Worm (Caenorhabditis elegans) whole organism, L2 larva: Measurements from ENCODE around the gene srsx-14.

Source experiments
- C34F6.9 ChIP-seq: fragments of 150-350 bp; optimal IDR thresholded peaks from 2 replicates; lab custom pipeline; 2014; ENCODE audit warnings: missing biosample characterization, missing genetic modification characterization
- F13H6.1 ChIP-seq: sonication (generic microtip); optimal IDR thresholded peaks from 2 replicates; lab custom pipeline; 2016; ENCODE audit warnings: missing genetic modification characterization, missing compliant biosample characterization
- R02D3.7 ChIP-seq: fragments of 150-350 bp; optimal IDR thresholded peaks from 2 replicates; lab custom pipeline; 2014; ENCODE audit warnings: missing biosample characterization, missing genetic modification characterization
- Y55F3AM.14 ChIP-seq: fragments of 200-800 bp; sonication (Bioruptor generic); optimal IDR thresholded peaks from 2 replicates; lab custom pipeline; 2018; ENCODE audit warnings: mild to moderate bottlenecking, missing genetic modification characterization, missing compliant biosample characterization
- ZK546.5 ChIP-seq: sonication (generic microtip); optimal IDR thresholded peaks from 2 replicates; lab custom pipeline; 2017; ENCODE audit warnings: missing biosample characterization, missing genetic modification characterization
- alr-1 ChIP-seq: fragments of 150-350 bp; optimal IDR thresholded peaks from 2 replicates; lab custom pipeline; 2014; ENCODE audit warnings: missing biosample characterization, missing genetic modification characterization
- aly-2 ChIP-seq: fragments of 150-350 bp; optimal IDR thresholded peaks from 2 replicates; lab custom pipeline; 2014; ENCODE audit warnings: missing biosample characterization, missing genetic modification characterization
- ama-1 ChIP-seq: fragments of 150-350 bp; optimal IDR thresholded peaks from 2 replicates; lab custom pipeline; 2018; ENCODE audit warnings: inconsistent platforms
- blmp-1 ChIP-seq: sonication (generic microtip); optimal IDR thresholded peaks from 2 replicates; lab custom pipeline; 2017; ENCODE audit warnings: missing genetic modification characterization, mild to moderate bottlenecking, missing compliant biosample characterization, antibody characterized with exemption, moderate library complexity; ENCODE audit not compliant: insufficient read depth
- ceh-16 ChIP-seq: fragments of 150-350 bp; optimal IDR thresholded peaks from 2 replicates; lab custom pipeline; 2014; ENCODE audit warnings: missing biosample characterization, missing genetic modification characterization
- ceh-82 ChIP-seq: fragments of 150-350 bp; optimal IDR thresholded peaks from 2 replicates; lab custom pipeline; 2014; ENCODE audit warnings: missing biosample characterization, missing genetic modification characterization
- crh-2 ChIP-seq: sonication (generic microtip); optimal IDR thresholded peaks from 2 replicates; lab custom pipeline; 2017; ENCODE audit warnings: missing biosample characterization, missing genetic modification characterization
- dmd-4 ChIP-seq: sonication (generic microtip); optimal IDR thresholded peaks from 2 replicates; lab custom pipeline; 2017; ENCODE audit warnings: missing biosample characterization, missing genetic modification characterization
- egl-27 ChIP-seq: sonication (generic microtip); optimal IDR thresholded peaks from 3 replicates; lab custom pipeline; 2017; ENCODE audit warnings: missing biosample characterization, missing genetic modification reagents, missing genetic modification characterization
- elt-1 ChIP-seq: fragments of 150-350 bp; optimal IDR thresholded peaks from 2 replicates; lab custom pipeline; 2014; ENCODE audit warnings: missing biosample characterization, missing genetic modification characterization
- elt-3 ChIP-seq: sonication (generic microtip); optimal IDR thresholded peaks from 2 replicates; lab custom pipeline; 2017; ENCODE audit warnings: missing biosample characterization, missing genetic modification characterization
- fos-1 ChIP-seq: fragments of 150-350 bp; optimal IDR thresholded peaks from 2 replicates; lab custom pipeline; 2014; ENCODE audit warnings: missing biosample characterization, missing genetic modification characterization
- gmeb-1 ChIP-seq: fragments of 150-350 bp; optimal IDR thresholded peaks from 2 replicates; lab custom pipeline; 2014; ENCODE audit warnings: missing biosample characterization, missing genetic modification characterization
- lin-11 ChIP-seq: fragments of 150-350 bp; sonication (generic microtip); optimal IDR thresholded peaks from 2 replicates; lab custom pipeline; 2014; ENCODE audit warnings: missing biosample characterization, missing genetic modification characterization, inconsistent platforms, mixed read lengths
- lin-13 ChIP-seq: fragments of 150-350 bp; optimal IDR thresholded peaks from 2 replicates; lab custom pipeline; 2014; ENCODE audit warnings: missing biosample characterization, missing genetic modification reagents, missing genetic modification characterization
- lin-39 ChIP-seq: fragments of 150-350 bp; optimal IDR thresholded peaks from 2 replicates; lab custom pipeline; 2014; ENCODE audit warnings: missing biosample characterization, missing genetic modification reagents, missing genetic modification characterization
- lsy-2 ChIP-seq, 2 experiments: fragments of 150-350 bp in 1 of 2; sonication (generic microtip) in 1 of 2; optimal IDR thresholded peaks; 2 replicates each; lab custom pipeline; 2014 to 2017; ENCODE audit warnings: missing biosample characterization in 2 of 2, missing genetic modification characterization in 2 of 2
- mab-5 ChIP-seq: fragments of 150-350 bp; optimal IDR thresholded peaks from 2 replicates; lab custom pipeline; 2014; ENCODE audit warnings: missing biosample characterization, missing genetic modification characterization
- mbf-1 ChIP-seq: sonication (generic microtip); optimal IDR thresholded peaks from 2 replicates; lab custom pipeline; 2017; ENCODE audit warnings: missing biosample characterization, missing genetic modification characterization
- mdl-1 ChIP-seq, 2 experiments: fragments of 150-350 bp in 1 of 2; sonication (generic microtip) in 1 of 2; optimal IDR thresholded peaks; 2 replicates each; lab custom pipeline; 2017; ENCODE audit warnings: missing biosample characterization in 2 of 2, missing genetic modification characterization in 2 of 2
- nhr-10 ChIP-seq: sonication (generic microtip); optimal IDR thresholded peaks from 2 replicates; lab custom pipeline; 2017; ENCODE audit warnings: missing biosample characterization, missing genetic modification characterization
- nhr-11 ChIP-seq: fragments of 150-350 bp; optimal IDR thresholded peaks from 2 replicates; lab custom pipeline; 2014; ENCODE audit warnings: missing biosample characterization, missing genetic modification characterization
- nhr-12 ChIP-seq: fragments of 150-350 bp; optimal IDR thresholded peaks from 2 replicates; lab custom pipeline; 2014; ENCODE audit warnings: missing biosample characterization, missing genetic modification characterization
- nhr-129 ChIP-seq: fragments of 150-350 bp; optimal IDR thresholded peaks from 2 replicates; lab custom pipeline; 2014; ENCODE audit warnings: missing biosample characterization, missing genetic modification characterization
- nhr-21 ChIP-seq: fragments of 150-350 bp; optimal IDR thresholded peaks from 2 replicates; lab custom pipeline; 2014; ENCODE audit warnings: missing biosample characterization, missing genetic modification characterization
- nhr-23 ChIP-seq: fragments of 150-350 bp; optimal IDR thresholded peaks from 2 replicates; lab custom pipeline; 2014; ENCODE audit warnings: missing biosample characterization, missing genetic modification reagents, missing genetic modification characterization
- nhr-237 ChIP-seq: fragments of 150-350 bp; optimal IDR thresholded peaks from 2 replicates; lab custom pipeline; 2014; ENCODE audit warnings: missing biosample characterization, missing genetic modification characterization
- nhr-25 ChIP-seq: fragments of 150-350 bp; sonication (generic microtip); optimal IDR thresholded peaks from 3 replicates; lab custom pipeline; 2014; ENCODE audit warnings: missing biosample characterization, missing genetic modification characterization
- nhr-6 ChIP-seq: fragments of 150-350 bp; optimal IDR thresholded peaks from 2 replicates; lab custom pipeline; 2014; ENCODE audit warnings: missing biosample characterization, missing genetic modification characterization
- nhr-77 ChIP-seq: fragments of 150-350 bp; optimal IDR thresholded peaks from 2 replicates; lab custom pipeline; 2014; ENCODE audit warnings: missing biosample characterization, missing genetic modification characterization
- peb-1 ChIP-seq: fragments of 150-350 bp; optimal IDR thresholded peaks from 2 replicates; lab custom pipeline; 2014; ENCODE audit warnings: missing biosample characterization, missing genetic modification characterization
- sem-4 ChIP-seq: fragments of 150-350 bp; optimal IDR thresholded peaks from 2 replicates; lab custom pipeline; 2014; ENCODE audit warnings: missing biosample characterization, missing genetic modification reagents, missing genetic modification characterization
- skn-1 ChIP-seq: sonication (generic microtip); optimal IDR thresholded peaks from 2 replicates; lab custom pipeline; 2017; ENCODE audit warnings: missing biosample characterization, missing genetic modification characterization
- sma-3 ChIP-seq: sonication (generic microtip); optimal IDR thresholded peaks from 2 replicates; lab custom pipeline; 2016; ENCODE audit warnings: missing genetic modification reagents, missing genetic modification characterization, missing compliant biosample characterization
- sma-9 ChIP-seq, 2 experiments: fragments of 150-350 bp in 1 of 2; sonication (generic microtip) in 1 of 2; optimal IDR thresholded peaks; 2 replicates each; lab custom pipeline; 2014 to 2016; ENCODE audit warnings: missing genetic modification characterization in 2 of 2, mild to moderate bottlenecking in 1 of 2, missing biosample characterization in 1 of 2, missing compliant biosample characterization in 1 of 2, missing genetic modification reagents in 1 of 2, moderate library complexity in 1 of 2
- snpc-4 ChIP-seq: fragments of 150-350 bp; optimal IDR thresholded peaks from 2 replicates; lab custom pipeline; 2014; ENCODE audit warnings: missing biosample characterization, missing genetic modification characterization
- unc-39 ChIP-seq: fragments of 150-350 bp; optimal IDR thresholded peaks from 2 replicates; lab custom pipeline; 2014; ENCODE audit warnings: missing biosample characterization, missing genetic modification characterization
- unc-55 ChIP-seq: fragments of 150-350 bp; sonication (generic microtip); optimal IDR thresholded peaks from 3 replicates; lab custom pipeline; 2014; ENCODE audit warnings: missing biosample characterization, missing genetic modification reagents, missing genetic modification characterization
- unc-62 ChIP-seq: fragments of 150-350 bp; optimal IDR thresholded peaks from 2 replicates; lab custom pipeline; 2014; ENCODE audit warnings: missing biosample characterization, missing genetic modification reagents, missing genetic modification characterization
- zag-1 ChIP-seq: fragments of 150-350 bp; optimal IDR thresholded peaks from 2 replicates; lab custom pipeline; 2014; ENCODE audit warnings: missing biosample characterization, missing genetic modification characterization
- ztf-1 ChIP-seq: fragments of 200-800 bp; sonication (Bioruptor generic); conservative IDR thresholded peaks from 2 replicates; pipeline ENCODE4 v1.3.6; 2022; ENCODE audit warnings: missing genetic modification characterization, missing compliant biosample characterization
- ztf-11 ChIP-seq: sonication (generic microtip); optimal IDR thresholded peaks from 2 replicates; lab custom pipeline; 2017; ENCODE audit warnings: missing biosample characterization, missing genetic modification characterization
- ztf-4 ChIP-seq: fragments of 150-350 bp; optimal IDR thresholded peaks from 2 replicates; lab custom pipeline; 2014; ENCODE audit warnings: missing biosample characterization, missing genetic modification characterization

Gene srsx-14

DNA sequence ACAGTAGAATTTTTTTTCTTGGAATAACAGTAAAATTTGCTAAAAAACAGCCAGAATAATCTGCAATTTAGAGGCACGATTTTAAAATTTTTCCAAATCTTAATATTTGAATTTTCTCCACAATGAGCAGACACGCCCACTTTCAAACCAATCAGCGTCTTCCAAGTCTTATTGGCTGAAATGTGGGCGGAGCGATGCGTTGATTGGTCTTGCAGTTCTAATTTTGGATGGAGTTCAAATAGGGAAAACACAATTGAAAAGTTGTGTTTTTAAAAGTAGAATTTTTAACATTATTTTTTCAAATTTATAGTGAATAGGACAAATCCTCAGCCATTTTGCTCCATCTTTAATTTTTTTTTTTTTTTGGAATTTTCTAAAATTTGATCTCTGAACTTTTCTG lies 44.2 kb downstream of the srsx-14 start:
- TF ChIP-seq sma-9 (GFP tag; optimal IDR thresholded peaks at IDR 0.05; lab: Kevin White, UChicago) = no peak
- no peak for TF ChIP-seq sma-9 (tag; optimal IDR thresholded peaks at IDR 0.05; lab: Kevin White, UChicago)
- no peak for TF ChIP-seq alr-1 (tag; lab: Kevin White, UChicago)
- no peak for TF ChIP-seq peb-1 (tag; lab: Kevin White, UChicago)
- TF ChIP-seq lsy-2 (tag; optimal IDR thresholded peaks at IDR 0.05; lab: Kevin White, UChicago) = no peak
- TF ChIP-seq nhr-129 (tag; lab: Kevin White, UChicago) = no peak
- TF ChIP-seq nhr-11 (tag; lab: Kevin White, UChicago) = no peak
- TF ChIP-seq blmp-1 (tag; lab: Kevin White, UChicago) = no peak
- no peak for TF ChIP-seq ceh-82
- TF ChIP-seq nhr-6 (tag; lab: Kevin White, UChicago) = no peak
- no peak for TF ChIP-seq unc-55
- no peak for TF ChIP-seq lin-11
- no peak for TF ChIP-seq snpc-4 (tag; lab: Kevin White, UChicago)
- no peak for TF ChIP-seq nhr-10 (tag; lab: Kevin White, UChicago)
- no peak for TF ChIP-seq nhr-21 (tag; lab: Kevin White, UChicago)
- no peak for TF ChIP-seq nhr-77
- TF ChIP-seq mab-5 (tag; lab: Kevin White, UChicago) = no peak
- TF ChIP-seq fos-1 (tag; lab: Kevin White, UChicago) = no peak
- no peak for TF ChIP-seq aly-2

- TF ChIP-seq dmd-4 (tag; lab: Kevin White, UChicago) = no peak
- TF ChIP-seq fos-1 (tag; lab: Kevin White, UChicago) = peak; percentile 66
- peak; percentile 40 for TF ChIP-seq nhr-25 (tag; lab: Kevin White, UChicago)
- TF ChIP-seq elt-1 (tag; lab: Kevin White, UChicago) = no peak
- TF ChIP-seq nhr-129 (tag; lab: Kevin White, UChicago) = peak; percentile 73
- TF ChIP-seq snpc-4 (tag; lab: Kevin White, UChicago) = no peak
- no peak for TF ChIP-seq ceh-82
- TF ChIP-seq nhr-77 = no peak
- peak; percentile 27 for TF ChIP-seq nhr-6 (tag; lab: Kevin White, UChicago)
- TF ChIP-seq nhr-237 (tag; lab: Kevin White, UChicago) = no peak
- TF ChIP-seq gmeb-1 = no peak
- peak; percentile 36 for TF ChIP-seq unc-55
- no peak for TF ChIP-seq ztf-11
- TF ChIP-seq peb-1 (tag; lab: Kevin White, UChicago) = no peak
- TF ChIP-seq mbf-1 = no peak
- TF ChIP-seq C34F6.9 (tag; lab: Kevin White, UChicago) = peak; percentile 72
- no peak for TF ChIP-seq alr-1 (tag; lab: Kevin White, UChicago)
- TF ChIP-seq crh-2 (tag; lab: Kevin White, UChicago) = peak; percentile 86
- TF ChIP-seq lsy-2 (tag; optimal IDR thresholded peaks at IDR 0.05; lab: Kevin White, UChicago) = peak in 1 of 2 experiments; percentile 64
- peak; percentile 18 to 21 for TF ChIP-seq mdl-1 (tag; optimal IDR thresholded peaks at IDR 0.05; lab: Kevin White, UChicago)
- TF ChIP-seq egl-27 (tag; lab: Kevin White, UChicago) = no peak
- no peak for TF ChIP-seq ztf-1
- TF ChIP-seq nhr-12 (tag; lab: Kevin White, UChicago) = no peak
- TF ChIP-seq ama-1 (lab: Kevin White, UChicago) = peak; percentile 14
- TF ChIP-seq lin-39 (tag; lab: Kevin White, UChicago) = no peak
- TF ChIP-seq ztf-4 (tag; lab: Kevin White, UChicago) = peak; percentile 5
- TF ChIP-seq elt-3 (tag; lab: Kevin White, UChicago) = no peak
- TF ChIP-seq unc-39 (tag; lab: Kevin White, UChicago) = no peak
- peak; percentile 28 for TF ChIP-seq zag-1 (tag; lab: Kevin White, UChicago)
- peak; percentile 2 for TF ChIP-seq lin-13 (GFP tag; lab: Kevin White, UChicago)
- TF ChIP-seq Y55F3AM.14 (GFP tag; lab: Kevin White, UChicago) = peak; percentile 71
- TF ChIP-seq mab-5 (tag; lab: Kevin White, UChicago) = no peak
- no peak for TF ChIP-seq R02D3.7 (tag; lab: Kevin White, UChicago)
- TF ChIP-seq aly-2 = no peak
- peak; percentile 37 for TF ChIP-seq sem-4 (tag; lab: Kevin White, UChicago)
- no peak for TF ChIP-seq unc-62 (GFP tag; lab: Kevin White, UChicago)
- TF ChIP-seq sma-9 (GFP tag; optimal IDR thresholded peaks at IDR 0.05; lab: Kevin White, UChicago) = peak; percentile 81
- no peak for TF ChIP-seq sma-9 (tag; optimal IDR thresholded peaks at IDR 0.05; lab: Kevin White, UChicago)
- no peak for TF ChIP-seq ceh-16
- no peak for TF ChIP-seq ZK546.5 (tag; lab: Kevin White, UChicago)
- TF ChIP-seq blmp-1 (tag; lab: Kevin White, UChicago) = no peak
- TF ChIP-seq nhr-23 (tag; lab: Kevin White, UChicago) = no peak
- no peak for TF ChIP-seq skn-1
- TF ChIP-seq sma-3 = peak; percentile 32
- TF ChIP-seq lin-11 = peak; percentile 49
- no peak for TF ChIP-seq nhr-10 (tag; lab: Kevin White, UChicago)
- TF ChIP-seq nhr-21 (tag; lab: Kevin White, UChicago) = peak; percentile 55
- TF ChIP-seq F13H6.1 (tag; lab: Kevin White, UChicago) = peak; percentile 72
- TF ChIP-seq nhr-11 (tag; lab: Kevin White, UChicago) = no peak
Measured at ce11 chrIV:5582267-5582666, 44.7 kb downstream of the srsx-14 start.
